Worm (Caenorhabditis elegans) whole organism, L1 larva: ENCODE data around the gene cdr-7.
"Not testable (repeated sequence)": the region's sequence is repeated elsewhere in the genome, so short reads cannot be mapped to it uniquely, and the experiment has no call there.

ENCODE experiments used
- C04F5.9 ChIP-seq: sonication (generic microtip); optimal IDR thresholded peaks from 2 replicates; lab custom pipeline; 2016; ENCODE audit warnings: missing genetic modification characterization, missing compliant biosample characterization
- C16A3.4 ChIP-seq: fragments of 150-350 bp; optimal IDR thresholded peaks from 2 replicates; lab custom pipeline; 2014; ENCODE audit warnings: missing biosample characterization, missing genetic modification characterization
- C34B4.2 ChIP-seq: sonication (generic microtip); optimal IDR thresholded peaks from 2 replicates; lab custom pipeline; 2017; ENCODE audit warnings: mild to moderate bottlenecking, missing genetic modification characterization, missing compliant biosample characterization
- F16B12.6 ChIP-seq: fragments of 150-350 bp; optimal IDR thresholded peaks from 2 replicates; lab custom pipeline; 2014; ENCODE audit warnings: missing biosample characterization, missing genetic modification characterization
- aly-2 ChIP-seq: fragments of 150-350 bp; optimal IDR thresholded peaks from 2 replicates; lab custom pipeline; 2014; ENCODE audit warnings: missing biosample characterization, missing genetic modification characterization
- ceh-8 ChIP-seq: fragments of 200-800 bp; sonication (Bioruptor generic); optimal IDR thresholded peaks from 2 replicates; lab custom pipeline; 2018; ENCODE audit warnings: mild to moderate bottlenecking, missing genetic modification characterization, moderate library complexity, missing compliant biosample characterization
- ceh-88 ChIP-seq: fragments of 200-800 bp; sonication (Bioruptor generic); IDR thresholded peaks from 2 replicates; pipeline ENCODE4 v1.3.6; 2022; ENCODE audit warnings: missing genetic modification characterization, missing compliant biosample characterization
- ceh-90 ChIP-seq: sonication (generic microtip); optimal IDR thresholded peaks from 2 replicates; lab custom pipeline; 2016; ENCODE audit warnings: missing genetic modification characterization, missing compliant biosample characterization
- ces-1 ChIP-seq: fragments of 150-350 bp; optimal IDR thresholded peaks from 2 replicates; lab custom pipeline; 2014; ENCODE audit warnings: missing biosample characterization, missing genetic modification reagents, missing genetic modification characterization
- dsc-1 ChIP-seq: sonication (generic microtip); optimal IDR thresholded peaks from 2 replicates; lab custom pipeline; 2016; ENCODE audit warnings: mild to moderate bottlenecking, missing genetic modification characterization, missing compliant biosample characterization
- efl-1 ChIP-seq, 4 experiments: fragments of 150-350 bp; optimal IDR thresholded peaks in 3 of 4; peaks in 1 of 4; 1 replicate in 1 of 4; 2 replicates in 3 of 4; lab custom pipeline; 2014; ENCODE audit warnings: missing biosample characterization in 2 of 4, missing genetic modification characterization in 2 of 4, missing genetic modification reagents in 2 of 4
- egl-13 ChIP-seq: sonication (generic microtip); optimal IDR thresholded peaks from 2 replicates; lab custom pipeline; 2016; ENCODE audit warnings: missing genotype, missing genetic modification reagents, missing genetic modification characterization, missing compliant biosample characterization
- fkh-8 ChIP-seq: sonication (generic microtip); optimal IDR thresholded peaks from 2 replicates; lab custom pipeline; 2016; ENCODE audit warnings: mild to moderate bottlenecking, missing genetic modification characterization, missing compliant biosample characterization
- fos-1 ChIP-seq: fragments of 150-350 bp; optimal IDR thresholded peaks from 2 replicates; lab custom pipeline; 2014; ENCODE audit warnings: missing biosample characterization, missing genetic modification characterization
- hpl-2 ChIP-seq: fragments of 150-350 bp; optimal IDR thresholded peaks from 2 replicates; lab custom pipeline; 2014; ENCODE audit warnings: missing biosample characterization, missing genetic modification reagents, missing genetic modification characterization
- lin-13 ChIP-seq: fragments of 150-350 bp; optimal IDR thresholded peaks from 2 replicates; lab custom pipeline; 2014; ENCODE audit warnings: missing biosample characterization, missing genetic modification reagents, missing genetic modification characterization
- lin-14 ChIP-seq: fragments of 200-800 bp; sonication (Bioruptor generic); optimal IDR thresholded peaks from 2 replicates; lab custom pipeline; 2018; ENCODE audit warnings: mild to moderate bottlenecking, missing genetic modification characterization, moderate library complexity, missing compliant biosample characterization
- lin-15B ChIP-seq: fragments of 150-350 bp; sonication (generic microtip); optimal IDR thresholded peaks from 3 replicates; lab custom pipeline; 2014; ENCODE audit warnings: missing biosample characterization, missing genetic modification characterization
- lir-3 ChIP-seq: sonication (generic microtip); optimal IDR thresholded peaks from 2 replicates; lab custom pipeline; 2016; ENCODE audit warnings: mild to moderate bottlenecking, missing genetic modification characterization, moderate library complexity, missing compliant biosample characterization; ENCODE audit not compliant: poor library complexity
- lsy-2 ChIP-seq, 2 experiments: fragments of 150-350 bp; optimal IDR thresholded peaks; 2 replicates each; lab custom pipeline; 2014; ENCODE audit warnings: missing biosample characterization in 2 of 2, missing genetic modification characterization in 2 of 2
- nhr-11 ChIP-seq: fragments of 150-350 bp; optimal IDR thresholded peaks from 2 replicates; lab custom pipeline; 2014; ENCODE audit warnings: missing biosample characterization, missing genetic modification characterization
- nhr-19 ChIP-seq: fragments of 200-800 bp; sonication (Bioruptor generic); conservative IDR thresholded peaks from 2 replicates; pipeline ENCODE4 v1.3.6; 2022; ENCODE audit warnings: missing genetic modification characterization, missing compliant biosample characterization
- nhr-237 ChIP-seq: fragments of 150-350 bp; optimal IDR thresholded peaks from 2 replicates; lab custom pipeline; 2014; ENCODE audit warnings: missing biosample characterization, missing genetic modification characterization
- nhr-47 ChIP-seq: sonication (generic microtip); optimal IDR thresholded peaks from 2 replicates; lab custom pipeline; 2016; ENCODE audit warnings: mild to moderate bottlenecking, missing genetic modification characterization, moderate library complexity, missing compliant biosample characterization
- nhr-76 ChIP-seq: sonication (generic microtip); optimal IDR thresholded peaks from 2 replicates; lab custom pipeline; 2017; ENCODE audit warnings: missing biosample characterization, missing genetic modification characterization
- nhr-84 ChIP-seq: sonication (generic microtip); optimal IDR thresholded peaks from 2 replicates; lab custom pipeline; 2017; ENCODE audit warnings: missing biosample characterization, missing genetic modification characterization
- nhr-90 ChIP-seq: sonication (generic microtip); optimal IDR thresholded peaks from 2 replicates; lab custom pipeline; 2016; ENCODE audit warnings: mild to moderate bottlenecking, missing genetic modification characterization, missing compliant biosample characterization; ENCODE audit not compliant: poor library complexity
- pax-3 ChIP-seq: fragments of 200-800 bp; sonication (Bioruptor generic); optimal IDR thresholded peaks from 2 replicates; lab custom pipeline; 2018; ENCODE audit warnings: mild to moderate bottlenecking, missing genetic modification characterization, moderate library complexity, missing compliant biosample characterization
- sox-4 ChIP-seq: sonication (generic microtip); optimal IDR thresholded peaks from 2 replicates; lab custom pipeline; 2016; ENCODE audit warnings: missing genetic modification characterization, missing compliant biosample characterization
- sptf-1 ChIP-seq: fragments of 150-350 bp; optimal IDR thresholded peaks from 2 replicates; lab custom pipeline; 2014; ENCODE audit warnings: missing biosample characterization, missing genetic modification characterization
- sup-37 ChIP-seq: fragments of 200-800 bp; sonication (Bioruptor generic); optimal IDR thresholded peaks from 2 replicates; lab custom pipeline; 2018; ENCODE audit warnings: mild to moderate bottlenecking, missing genetic modification characterization, missing compliant biosample characterization
- swsn-7 ChIP-seq: sonication (generic microtip); optimal IDR thresholded peaks from 2 replicates; lab custom pipeline; 2016; ENCODE audit warnings: missing genetic modification characterization, missing compliant biosample characterization
- tlp-1 ChIP-seq: fragments of 150-350 bp; optimal IDR thresholded peaks from 2 replicates; lab custom pipeline; 2014; ENCODE audit warnings: missing biosample characterization, missing genetic modification characterization
- unc-30 ChIP-seq: sonication (generic microtip); optimal IDR thresholded peaks from 2 replicates; lab custom pipeline; 2017; ENCODE audit warnings: missing biosample characterization, missing genetic modification characterization
- unc-98 ChIP-seq: fragments of 200-800 bp; sonication (Bioruptor generic); IDR thresholded peaks from 2 replicates; pipeline ENCODE4 v1.3.6; 2022; ENCODE audit warnings: missing genetic modification characterization, missing compliant biosample characterization

cdr-7 gene

ce11 chrV:12386154-12386553 lies 25.8 kb downstream of the cdr-7 start, which contains the start of gene K01D12.15:
Gene K01D12.15, plus strand, starts transcription at chrV:12386454.
- no peak for TF ChIP-seq nhr-11 (tag; lab: Kevin White, UChicago)
- TF ChIP-seq lin-13 (GFP tag; lab: Kevin White, UChicago) = no peak
- TF ChIP-seq C34B4.2 (tag; lab: Kevin White, UChicago) = no peak
- TF ChIP-seq tlp-1 = no peak
- TF ChIP-seq C04F5.9 (tag; lab: Kevin White, UChicago) = no peak
- no peak for TF ChIP-seq ceh-8 (GFP tag; lab: Kevin White, UChicago)
- no peak for TF ChIP-seq lir-3 (tag; lab: Kevin White, UChicago)
- TF ChIP-seq nhr-90 (tag; lab: Kevin White, UChicago) = no peak
- no peak for TF ChIP-seq nhr-19 (GFP tag; lab: Robert Waterston, UW)
- no peak for TF ChIP-seq sptf-1
- TF ChIP-seq ceh-88 = no peak
- no peak for TF ChIP-seq swsn-7 (tag; lab: Kevin White, UChicago)
- TF ChIP-seq dsc-1 (tag; lab: Kevin White, UChicago) = no peak
- TF ChIP-seq sup-37 (GFP tag; lab: Kevin White, UChicago) = no peak
- TF ChIP-seq nhr-76 (tag; lab: Kevin White, UChicago) = no peak
- no peak for TF ChIP-seq unc-98 (GFP tag; lab: Robert Waterston, UW)

DNA sequence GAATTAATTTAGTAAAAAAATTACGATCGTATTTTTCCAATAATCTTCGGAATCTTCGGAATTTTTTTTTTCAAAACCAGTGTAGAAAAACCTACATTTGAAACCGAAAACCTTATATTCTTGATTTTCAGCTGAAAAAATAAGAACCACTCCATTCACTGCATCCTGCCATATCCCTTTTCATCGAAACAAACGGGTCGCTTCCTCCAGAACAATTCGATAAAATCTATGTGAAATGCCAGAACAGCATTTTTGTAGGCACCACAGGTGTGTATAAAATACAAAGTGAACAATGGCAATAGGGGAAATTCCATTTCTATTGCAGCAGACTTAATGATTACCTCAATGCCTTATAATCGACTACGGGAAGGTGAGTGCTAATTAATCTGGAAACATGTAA lies 34.7 kb downstream of the cdr-7 start, which contains the start of gene K01D12.1:
Gene K01D12.1, plus strand, starts transcription at position 301 of the 400 bp plus-strand sequence.
- no peak for TF ChIP-seq nhr-237 (tag; lab: Kevin White, UChicago)
- TF ChIP-seq sox-4 (tag; lab: Kevin White, UChicago) = no peak
- no peak for TF ChIP-seq lsy-2 (tag; optimal IDR thresholded peaks at IDR 0.05; lab: Kevin White, UChicago)
- TF ChIP-seq fkh-8 (tag; lab: Kevin White, UChicago) = no peak

DNA sequence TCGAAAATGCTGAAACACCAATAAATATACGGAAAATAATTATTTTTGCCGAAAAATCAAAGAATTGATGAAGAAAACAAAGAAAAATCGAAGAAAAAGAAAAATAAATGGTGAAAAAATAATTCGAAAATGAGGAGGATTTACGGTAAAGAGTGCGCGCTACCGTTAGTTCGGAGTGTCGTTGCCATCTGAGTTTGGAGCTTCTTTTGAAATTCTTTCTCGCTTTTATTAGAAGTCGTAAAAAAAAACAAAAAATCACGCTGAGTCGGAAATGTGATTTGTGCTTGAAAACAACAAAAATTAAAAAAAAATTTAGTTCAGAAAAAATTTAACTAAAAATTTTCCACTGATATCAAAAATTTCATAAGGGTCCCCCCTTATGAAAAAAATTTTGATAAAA lies 37.7 kb downstream of the cdr-7 start, which contains the start of gene F23H12.10:
Gene F23H12.10, minus strand, starts transcription at position 12 of the 400 bp plus-strand sequence.
- TF ChIP-seq lin-15B, C16A3.4, lir-3 (tag; lab: Kevin White, UChicago): not testable (repeated sequence)

ce11 chrV:12371386-12371785 lies 40.5 kb downstream of the cdr-7 start, which contains the start of gene F23H12.7:
Gene F23H12.7, plus strand, starts transcription at chrV:12371686.
- TF ChIP-seq unc-30 (no peak), ces-1 (GFP tag; lab: Kevin White, UChicago) (no peak), nhr-84 (tag; lab: Kevin White, UChicago) (no peak), efl-1 (optimal IDR thresholded peaks at IDR 0.05; lab: Kevin White, UChicago) (no peak), efl-1 (GFP tag; optimal IDR thresholded peaks at IDR 0.05 in 1 of 2; lab: Kevin White, UChicago) (no peak), F16B12.6 (tag; lab: Kevin White, UChicago) (no peak), lin-14 (GFP tag; lab: Kevin White, UChicago) (no peak), ceh-90 (tag; lab: Kevin White, UChicago) (no peak), fos-1 (no peak), aly-2 (tag; lab: Kevin White, UChicago) (no peak), pax-3 (tag; lab: Kevin White, UChicago) (no peak), hpl-2 (no peak), nhr-76 (tag; lab: Kevin White, UChicago) (no peak), nhr-19 (GFP tag; lab: Robert Waterston, UW) (no peak), nhr-47 (no peak)
- TF ChIP-seq, all 84 proteins: peak for 0

- TF ChIP-seq egl-13 (tag; lab: Kevin White, UChicago) (no peak), fkh-8 (tag; lab: Kevin White, UChicago) (no peak), sptf-1 (no peak), hpl-2 (no peak)
Observed at ce11 chrV:12369437-12369836, 42.5 kb downstream of the cdr-7 start, which contains the start of gene gcy-13. Gene gcy-13, minus strand, starts transcription at chrV:12369537.
